Worm (Caenorhabditis elegans): ENCODE results near the gene F26F2.10.

Gene F26F2.10

ce11 chrV:20594746-20595145, at the start of gene F26F2.10:
TSS of gene F26F2.10 (minus strand) at chrV:20594846.
- no peak for TF ChIP-seq dao-5 (tag; optimal IDR thresholded peaks at IDR 0.05)
- TF ChIP-seq him-1 (tag; optimal IDR thresholded peaks at IDR 0.05): no peak
- no peak for TF ChIP-seq W03F9.2 (tag; optimal IDR thresholded peaks at IDR 0.05)

DNA sequence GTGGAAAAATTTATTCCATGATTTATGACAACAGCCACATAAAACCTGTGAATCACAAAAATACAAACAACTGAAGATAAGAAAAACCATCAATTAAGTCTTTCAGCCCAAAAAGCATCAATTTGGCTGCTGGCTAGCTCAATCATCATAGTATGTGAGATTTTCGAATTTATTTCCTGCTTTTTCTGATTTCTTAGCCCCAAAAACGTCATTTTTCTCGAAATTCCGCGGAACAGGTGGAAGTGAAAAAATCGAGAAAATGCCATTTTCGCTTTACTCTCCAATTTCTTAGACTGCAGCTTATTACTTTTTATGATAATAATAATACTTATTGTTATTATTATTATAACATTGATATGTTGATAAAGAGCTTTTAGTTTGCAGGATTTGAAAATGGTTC, 47.2 kb upstream of the F26F2.10 start, which contains the start of gene srxa-15:
TSS of gene srxa-15 (plus strand) at position 301 of the 400 bp plus-strand sequence.
- TF ChIP-seq W03F9.2 (tag; optimal IDR thresholded peaks at IDR 0.05): no peak
- TF ChIP-seq dao-5 (tag; optimal IDR thresholded peaks at IDR 0.05): no peak
- no peak for TF ChIP-seq him-1 (tag; optimal IDR thresholded peaks at IDR 0.05)

DNA sequence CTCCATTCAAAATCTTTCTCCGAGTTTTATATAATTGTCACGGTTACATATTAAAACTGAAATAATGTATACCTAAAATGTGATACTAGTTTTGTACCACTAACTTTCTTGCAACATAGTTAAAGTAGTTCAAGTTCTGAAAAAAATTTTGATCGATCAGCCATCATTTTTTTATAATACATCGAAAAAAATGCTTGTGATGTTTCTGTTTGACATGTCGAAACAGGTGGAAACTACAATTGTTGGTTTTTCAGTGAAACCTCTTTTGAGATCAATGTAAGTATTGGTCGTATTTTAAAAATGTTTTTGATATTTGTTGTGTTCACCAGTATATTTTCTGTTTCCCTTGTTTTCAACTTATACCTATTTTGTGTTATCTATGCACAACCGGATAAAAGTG, 44.6 kb upstream of the F26F2.10 start, which contains the start of gene srxa-14:
TSS of gene srxa-14 (plus strand) at position 301 of the 400 bp plus-strand sequence.
- TF ChIP-seq dao-5 (tag; optimal IDR thresholded peaks at IDR 0.05): no peak
- TF ChIP-seq W03F9.2 (tag; optimal IDR thresholded peaks at IDR 0.05): no peak
- no peak for TF ChIP-seq him-1 (tag; optimal IDR thresholded peaks at IDR 0.05)

ce11 chrV:20638344-20638743, 43.7 kb upstream of the F26F2.10 start, which contains the start of gene Y44A6B.3:
TSS of gene Y44A6B.3 (minus strand) at chrV:20638444.
- TF ChIP-seq dao-5 (tag; optimal IDR thresholded peaks at IDR 0.05) (no peak), him-1 (tag; optimal IDR thresholded peaks at IDR 0.05) (no peak), W03F9.2 (tag; optimal IDR thresholded peaks at IDR 0.05) (no peak)

DNA sequence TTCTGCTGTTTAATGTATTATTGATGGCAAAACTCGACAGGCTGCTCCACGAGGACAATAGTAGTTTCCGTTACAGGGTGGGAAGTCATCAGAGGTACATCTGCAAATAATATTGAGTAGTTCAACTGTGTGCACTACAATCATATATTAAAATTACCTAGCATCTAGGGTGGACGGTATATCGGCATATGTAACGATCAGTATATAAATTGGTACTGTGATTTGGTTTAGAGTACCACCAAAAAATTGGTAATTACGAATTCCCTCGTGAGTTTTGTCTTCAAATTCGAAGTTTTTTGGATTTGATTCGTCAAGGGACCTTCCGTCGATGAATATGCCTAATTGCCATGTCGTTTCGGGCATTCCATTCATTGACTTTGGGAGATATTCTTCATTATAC, 42.2 kb upstream of the F26F2.10 start, which contains the start of gene ttr-13:
TSS of gene ttr-13 (minus strand) at position 101 of the 400 bp plus-strand sequence.
- TF ChIP-seq dao-5 (tag; optimal IDR thresholded peaks at IDR 0.05) (no peak), W03F9.2 (tag; optimal IDR thresholded peaks at IDR 0.05) (no peak), him-1 (tag; optimal IDR thresholded peaks at IDR 0.05) (no peak)

DNA sequence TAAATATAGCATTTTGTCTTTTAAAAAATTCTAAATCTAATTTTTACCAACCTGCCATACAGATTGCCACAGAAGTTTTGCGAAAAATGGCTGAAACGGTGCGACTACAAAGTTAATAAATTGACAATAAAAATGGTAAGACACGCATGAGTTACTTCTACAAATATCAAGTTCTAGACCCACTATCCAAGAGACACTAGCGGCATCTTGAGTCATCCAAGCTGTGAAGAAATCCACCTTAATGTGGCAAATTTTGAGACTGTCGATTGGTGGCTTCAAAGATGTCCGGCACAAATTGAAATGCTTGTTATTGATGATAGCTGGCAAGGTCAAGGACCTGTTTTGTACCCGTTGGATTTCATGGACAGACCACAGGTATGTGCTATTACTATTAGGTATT, 39.7 kb upstream of the F26F2.10 start, which contains the start of gene F46B3.16:
TSS of gene F46B3.16 (plus strand) at position 301 of the 400 bp plus-strand sequence.
- no peak for TF ChIP-seq him-1 (tag; optimal IDR thresholded peaks at IDR 0.05)
- TF ChIP-seq W03F9.2 (tag; optimal IDR thresholded peaks at IDR 0.05): no peak
- no peak for TF ChIP-seq dao-5 (tag; optimal IDR thresholded peaks at IDR 0.05)

- TF ChIP-seq W03F9.2 (tag; optimal IDR thresholded peaks at IDR 0.05) (no peak), dao-5 (tag; optimal IDR thresholded peaks at IDR 0.05) (no peak), him-1 (tag; optimal IDR thresholded peaks at IDR 0.05) (no peak)
These were observed 39.0 kb upstream of the F26F2.10 start, which contains the start of gene F46B3.15 for ce11 chrV:20633619-20634018. TSS of gene F46B3.15 (minus strand) at chrV:20633719.

DNA sequence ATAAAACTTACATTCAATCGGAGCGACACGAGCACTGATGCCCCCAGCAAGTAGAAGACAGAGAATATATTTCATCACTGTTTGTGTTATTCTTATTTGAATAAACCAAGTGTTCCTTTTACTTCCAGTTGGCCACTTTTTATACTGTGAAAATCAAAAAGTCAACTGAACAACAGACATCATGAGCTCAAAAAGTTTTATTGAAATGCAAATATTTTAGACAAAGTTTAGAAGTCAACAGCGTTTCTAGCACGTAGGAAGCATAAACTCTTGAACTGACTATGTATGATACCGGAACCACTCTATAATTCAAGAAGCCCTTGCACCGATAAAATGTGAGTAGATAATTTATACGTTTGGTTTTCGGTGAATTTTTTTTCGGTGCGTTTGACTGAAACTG, 36.6 kb upstream of the F26F2.10 start, which contains the start of gene F46B3.14:
TSS of gene F46B3.14 (minus strand) at position 101 of the 400 bp plus-strand sequence.
- no peak for TF ChIP-seq him-1 (tag; optimal IDR thresholded peaks at IDR 0.05)
- TF ChIP-seq W03F9.2 (tag; optimal IDR thresholded peaks at IDR 0.05): no peak
- no peak for TF ChIP-seq dao-5 (tag; optimal IDR thresholded peaks at IDR 0.05)

DNA sequence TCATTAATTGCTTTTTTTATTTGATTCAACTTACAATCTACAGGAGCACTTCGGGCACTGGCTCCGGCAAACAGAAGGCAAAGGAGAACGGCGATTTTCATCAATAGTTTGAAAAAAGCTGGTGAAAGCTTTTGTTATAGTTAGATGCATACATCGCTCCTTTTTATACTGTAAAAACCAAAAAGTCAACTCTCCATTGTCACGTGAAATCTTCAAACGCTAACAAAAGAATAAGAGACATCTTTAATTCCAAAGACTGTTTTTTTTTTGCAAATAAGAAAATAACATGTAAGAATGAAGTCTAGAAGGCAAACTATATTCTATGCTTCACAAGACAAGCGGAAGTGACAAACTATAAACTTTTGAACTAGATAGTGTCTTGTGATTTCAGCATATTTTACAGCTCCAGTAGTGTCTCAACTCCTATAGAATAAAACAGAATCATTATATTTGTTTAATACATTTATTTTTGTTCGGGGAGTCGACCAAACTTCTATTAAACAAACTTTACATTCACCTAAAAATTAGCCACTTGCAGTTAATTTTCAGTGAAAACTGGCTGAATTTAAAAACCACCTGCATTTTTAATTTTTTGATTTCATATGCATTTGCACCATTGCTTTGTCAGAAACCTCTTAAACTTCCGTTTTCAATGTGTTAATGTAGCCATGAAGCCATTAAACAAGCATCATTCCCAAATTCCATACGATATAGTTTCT, 31.6 kb upstream of the F26F2.10 start, which contains the start of the genes F46B3.9 and srz-18:
TSS of gene F46B3.9 (minus strand) at position 101 of the 719 bp plus-strand sequence.
TSS of gene srz-18 (plus strand) at position 669 of the 719 bp plus-strand sequence.
- no peak for TF ChIP-seq W03F9.2 (tag; optimal IDR thresholded peaks at IDR 0.05)
- no peak for TF ChIP-seq dao-5 (tag; optimal IDR thresholded peaks at IDR 0.05)
- no peak for TF ChIP-seq him-1 (tag; optimal IDR thresholded peaks at IDR 0.05)

DNA sequence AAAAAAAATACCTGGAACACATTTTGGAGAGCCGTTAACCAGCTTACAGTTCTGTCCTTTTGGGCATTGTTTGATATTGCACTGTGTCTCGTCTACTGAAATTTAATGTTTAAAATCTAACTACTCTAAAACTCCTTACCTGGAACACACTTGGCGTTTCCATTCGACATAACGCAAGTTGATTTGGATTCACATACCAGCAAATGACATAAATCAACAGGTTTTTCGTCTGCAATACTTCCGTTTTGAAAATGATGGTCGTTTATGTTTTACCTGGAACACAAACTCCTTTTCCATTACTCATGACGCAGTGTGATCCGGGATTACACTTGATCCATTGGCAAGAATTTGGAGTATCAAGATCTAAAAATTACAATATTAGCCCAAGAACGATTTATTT, 30.6 kb upstream of the F26F2.10 start:
- no peak for TF ChIP-seq dao-5 (tag; optimal IDR thresholded peaks at IDR 0.05)
- no peak for TF ChIP-seq W03F9.2 (tag; optimal IDR thresholded peaks at IDR 0.05)
- TF ChIP-seq him-1 (tag; optimal IDR thresholded peaks at IDR 0.05): no peak

- TF ChIP-seq him-1 (tag; optimal IDR thresholded peaks at IDR 0.05) (no peak), dao-5 (tag; optimal IDR thresholded peaks at IDR 0.05) (no peak), W03F9.2 (tag; optimal IDR thresholded peaks at IDR 0.05) (no peak)
These were observed 28.4 kb upstream of the F26F2.10 start, which contains the start of gene F46B3.8 for ce11 chrV:20623060-20623459. TSS of gene F46B3.8 (minus strand) at chrV:20623160.

ce11 chrV:20618632-20619031, 24.0 kb upstream of the F26F2.10 start, which contains the start of gene F46B3.7:
TSS of gene F46B3.7 (minus strand) at chrV:20618732.
- no peak for TF ChIP-seq dao-5 (tag; optimal IDR thresholded peaks at IDR 0.05)
- no peak for TF ChIP-seq W03F9.2 (tag; optimal IDR thresholded peaks at IDR 0.05)
- TF ChIP-seq him-1 (tag; optimal IDR thresholded peaks at IDR 0.05): no peak

ce11 chrV:20609494-20609893, 14.8 kb upstream of the F26F2.10 start, which contains the start of gene grd-2:
TSS of gene grd-2 (plus strand) at chrV:20609794.
- TF ChIP-seq him-1 (tag; optimal IDR thresholded peaks at IDR 0.05) (no peak), dao-5 (tag; optimal IDR thresholded peaks at IDR 0.05) (no peak), W03F9.2 (tag; optimal IDR thresholded peaks at IDR 0.05) (no peak)

DNA sequence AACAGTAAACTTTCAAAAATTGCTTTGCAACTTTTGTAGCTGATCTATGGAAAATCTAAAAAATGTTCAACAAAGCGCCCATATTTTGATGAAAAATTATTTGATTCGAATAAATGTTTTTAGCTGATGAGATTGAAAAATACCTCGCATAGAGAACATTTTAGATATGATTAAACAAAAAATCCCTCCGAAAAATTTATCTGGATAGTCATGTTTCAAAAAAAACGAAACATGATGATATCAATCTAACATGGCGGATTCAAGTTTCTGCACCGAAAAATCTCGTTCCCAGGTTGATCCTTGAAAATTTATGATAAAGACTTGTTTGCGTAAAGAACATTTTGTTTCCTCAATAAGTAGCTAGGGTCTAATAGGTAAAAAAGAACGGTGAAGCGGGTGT, 14.0 kb upstream of the F26F2.10 start, which contains the start of gene ttr-12:
TSS of gene ttr-12 (minus strand) at position 101 of the 400 bp plus-strand sequence.
- no peak for TF ChIP-seq W03F9.2 (tag; optimal IDR thresholded peaks at IDR 0.05)
- TF ChIP-seq him-1 (tag; optimal IDR thresholded peaks at IDR 0.05): no peak
- no peak for TF ChIP-seq dao-5 (tag; optimal IDR thresholded peaks at IDR 0.05)

All from whole organism, L4/young adult.